Worm (Caenorhabditis elegans) whole organism, L1 larva: ENCODE data around the gene sru-39.
A peak's percentile ranks its signal among the peaks of the same experiment; 100 is the strongest.

ENCODE experiments used
- C04F5.9 ChIP-seq: sonication (generic microtip); optimal IDR thresholded peaks from 2 replicates; lab custom pipeline; 2016; ENCODE audit warnings: missing genetic modification characterization, missing compliant biosample characterization
- C16A3.4 ChIP-seq: fragments of 150-350 bp; optimal IDR thresholded peaks from 2 replicates; lab custom pipeline; 2014; ENCODE audit warnings: missing biosample characterization, missing genetic modification characterization
- F16B12.6 ChIP-seq: fragments of 150-350 bp; optimal IDR thresholded peaks from 2 replicates; lab custom pipeline; 2014; ENCODE audit warnings: missing biosample characterization, missing genetic modification characterization
- Y116A8C.19 ChIP-seq: sonication (generic microtip); optimal IDR thresholded peaks from 2 replicates; lab custom pipeline; 2016; ENCODE audit warnings: missing compliant biosample characterization, missing genetic modification characterization, borderline replicate concordance
- alr-1 ChIP-seq: fragments of 200-800 bp; sonication (Bioruptor generic); optimal IDR thresholded peaks from 2 replicates; lab custom pipeline; 2018; ENCODE audit warnings: borderline replicate concordance, mild to moderate bottlenecking, missing genetic modification characterization, missing compliant biosample characterization
- aly-2 ChIP-seq: fragments of 150-350 bp; optimal IDR thresholded peaks from 2 replicates; lab custom pipeline; 2014; ENCODE audit warnings: missing biosample characterization, missing genetic modification characterization
- ama-1 ChIP-seq: fragments of 150-350 bp; optimal IDR thresholded peaks from 2 replicates; lab custom pipeline; 2014
- ceh-63 ChIP-seq: fragments of 200-800 bp; sonication (Bioruptor generic); optimal IDR thresholded peaks from 2 replicates; lab custom pipeline; 2018; ENCODE audit warnings: mild to moderate bottlenecking, missing genetic modification characterization, missing compliant biosample characterization
- ceh-82 ChIP-seq, 3 experiments: fragments of 150-350 bp in 1 of 3; sonication (generic microtip) in 2 of 3; optimal IDR thresholded peaks; 2 replicates each; lab custom pipeline; 2014 to 2017; ENCODE audit warnings: missing biosample characterization in 3 of 3, missing genetic modification characterization in 3 of 3
- ceh-88 ChIP-seq: fragments of 200-800 bp; sonication (Bioruptor generic); IDR thresholded peaks from 2 replicates; pipeline ENCODE4 v1.3.6; 2022; ENCODE audit warnings: missing genetic modification characterization, missing compliant biosample characterization
- ces-1 ChIP-seq: fragments of 150-350 bp; optimal IDR thresholded peaks from 2 replicates; lab custom pipeline; 2014; ENCODE audit warnings: missing biosample characterization, missing genetic modification reagents, missing genetic modification characterization
- dpl-1 ChIP-seq, 3 experiments: fragments of 150-350 bp in 2 of 3; sonication (generic microtip) in 1 of 3; optimal IDR thresholded peaks; 2 replicates each; lab custom pipeline; 2014 to 2017; ENCODE audit warnings: missing biosample characterization in 3 of 3, missing genetic modification characterization in 3 of 3, missing genetic modification reagents in 3 of 3
- efl-1 ChIP-seq, 4 experiments: fragments of 150-350 bp; optimal IDR thresholded peaks in 3 of 4; peaks in 1 of 4; 1 replicate in 1 of 4; 2 replicates in 3 of 4; lab custom pipeline; 2014; ENCODE audit warnings: missing biosample characterization in 2 of 4, missing genetic modification characterization in 2 of 4, missing genetic modification reagents in 2 of 4
- egl-13 ChIP-seq: sonication (generic microtip); optimal IDR thresholded peaks from 2 replicates; lab custom pipeline; 2016; ENCODE audit warnings: missing genotype, missing genetic modification reagents, missing genetic modification characterization, missing compliant biosample characterization
- egl-27 ChIP-seq, 2 experiments: fragments of 150-350 bp in 1 of 2; sonication (generic microtip); optimal IDR thresholded peaks; 3 replicates each; lab custom pipeline; 2017 to 2018; ENCODE audit warnings: missing biosample characterization in 2 of 2, missing genetic modification characterization in 2 of 2, missing genetic modification reagents in 2 of 2
- elt-2 ChIP-seq: sonication (generic microtip); optimal IDR thresholded peaks from 2 replicates; lab custom pipeline; 2016; ENCODE audit warnings: missing genetic modification characterization, mild to moderate bottlenecking, inconsistent platforms, missing compliant biosample characterization, missing genetic modification reagents
- elt-3 ChIP-seq, 6 experiments: fragments of 150-350 bp in 1 of 6; sonication (generic microtip); optimal IDR thresholded peaks; 2 replicates each; lab custom pipeline; 2017 to 2018; ENCODE audit warnings: missing biosample characterization in 6 of 6, missing genetic modification characterization in 6 of 6, inconsistent platforms in 1 of 6
- fkh-10 ChIP-seq: sonication (generic microtip); optimal IDR thresholded peaks from 2 replicates; lab custom pipeline; 2017; ENCODE audit warnings: missing biosample characterization, missing genetic modification reagents, missing genetic modification characterization
- fkh-4 ChIP-seq: sonication (generic microtip); optimal IDR thresholded peaks from 2 replicates; lab custom pipeline; 2016; ENCODE audit warnings: missing compliant biosample characterization, missing genetic modification characterization, borderline replicate concordance
- fkh-8 ChIP-seq: sonication (generic microtip); optimal IDR thresholded peaks from 2 replicates; lab custom pipeline; 2016; ENCODE audit warnings: mild to moderate bottlenecking, missing genetic modification characterization, missing compliant biosample characterization
- fos-1 ChIP-seq: fragments of 150-350 bp; optimal IDR thresholded peaks from 2 replicates; lab custom pipeline; 2014; ENCODE audit warnings: missing biosample characterization, missing genetic modification characterization
- hlh-4 ChIP-seq: sonication (generic microtip); optimal IDR thresholded peaks from 2 replicates; lab custom pipeline; 2016; ENCODE audit warnings: mild to moderate bottlenecking, missing genetic modification characterization, missing compliant biosample characterization
- jun-1 ChIP-seq: fragments of 150-350 bp; optimal IDR thresholded peaks from 2 replicates; lab custom pipeline; 2014; ENCODE audit warnings: missing biosample characterization, missing genetic modification reagents, missing genetic modification characterization
- lin-14 ChIP-seq: fragments of 200-800 bp; sonication (Bioruptor generic); optimal IDR thresholded peaks from 2 replicates; lab custom pipeline; 2018; ENCODE audit warnings: mild to moderate bottlenecking, missing genetic modification characterization, moderate library complexity, missing compliant biosample characterization
- mdl-1 ChIP-seq, 2 experiments: fragments of 150-350 bp; optimal IDR thresholded peaks; 2 replicates each; lab custom pipeline; 2014 to 2017; ENCODE audit warnings: missing biosample characterization in 2 of 2, missing genetic modification characterization in 2 of 2, inconsistent platforms in 1 of 2
- mep-1 ChIP-seq: fragments of 150-350 bp; optimal IDR thresholded peaks from 2 replicates; lab custom pipeline; 2014; ENCODE audit warnings: missing biosample characterization, missing genetic modification characterization
- nhr-12 ChIP-seq: sonication (generic microtip); optimal IDR thresholded peaks from 2 replicates; lab custom pipeline; 2017; ENCODE audit warnings: missing biosample characterization, missing genetic modification characterization
- nhr-19 ChIP-seq: fragments of 200-800 bp; sonication (Bioruptor generic); conservative IDR thresholded peaks from 2 replicates; pipeline ENCODE4 v1.3.6; 2022; ENCODE audit warnings: missing genetic modification characterization, missing compliant biosample characterization
- nhr-237 ChIP-seq: fragments of 150-350 bp; optimal IDR thresholded peaks from 2 replicates; lab custom pipeline; 2014; ENCODE audit warnings: missing biosample characterization, missing genetic modification characterization
- nhr-76 ChIP-seq: sonication (generic microtip); optimal IDR thresholded peaks from 2 replicates; lab custom pipeline; 2017; ENCODE audit warnings: missing biosample characterization, missing genetic modification characterization
- nhr-84 ChIP-seq: sonication (generic microtip); optimal IDR thresholded peaks from 2 replicates; lab custom pipeline; 2017; ENCODE audit warnings: missing biosample characterization, missing genetic modification characterization
- nhr-85 ChIP-seq: sonication (generic microtip); peaks from one replicate; lab custom pipeline; 2016; ENCODE audit warnings: missing genetic modification characterization, inconsistent platforms, missing compliant biosample characterization
- pax-3 ChIP-seq: fragments of 200-800 bp; sonication (Bioruptor generic); optimal IDR thresholded peaks from 2 replicates; lab custom pipeline; 2018; ENCODE audit warnings: mild to moderate bottlenecking, missing genetic modification characterization, moderate library complexity, missing compliant biosample characterization
- skn-1 ChIP-seq: fragments of 150-350 bp; optimal IDR thresholded peaks from 2 replicates; lab custom pipeline; 2014; ENCODE audit warnings: missing biosample characterization, missing genetic modification characterization
- tbx-2 ChIP-seq: sonication (generic microtip); optimal IDR thresholded peaks from 2 replicates; lab custom pipeline; 2016; ENCODE audit warnings: missing genetic modification characterization, missing compliant biosample characterization
- unc-30 ChIP-seq: sonication (generic microtip); optimal IDR thresholded peaks from 2 replicates; lab custom pipeline; 2017; ENCODE audit warnings: missing biosample characterization, missing genetic modification characterization
- xbp-1 ChIP-seq: sonication (generic microtip); optimal IDR thresholded peaks from 2 replicates; lab custom pipeline; 2016; ENCODE audit warnings: missing genetic modification characterization, missing compliant biosample characterization
- ztf-11 ChIP-seq, 2 experiments: sonication (generic microtip); optimal IDR thresholded peaks; 2 replicates each; lab custom pipeline; 2016 to 2017; ENCODE audit warnings: missing genetic modification characterization in 2 of 2, missing biosample characterization in 1 of 2, missing compliant biosample characterization in 1 of 2

sru-39 gene

DNA sequence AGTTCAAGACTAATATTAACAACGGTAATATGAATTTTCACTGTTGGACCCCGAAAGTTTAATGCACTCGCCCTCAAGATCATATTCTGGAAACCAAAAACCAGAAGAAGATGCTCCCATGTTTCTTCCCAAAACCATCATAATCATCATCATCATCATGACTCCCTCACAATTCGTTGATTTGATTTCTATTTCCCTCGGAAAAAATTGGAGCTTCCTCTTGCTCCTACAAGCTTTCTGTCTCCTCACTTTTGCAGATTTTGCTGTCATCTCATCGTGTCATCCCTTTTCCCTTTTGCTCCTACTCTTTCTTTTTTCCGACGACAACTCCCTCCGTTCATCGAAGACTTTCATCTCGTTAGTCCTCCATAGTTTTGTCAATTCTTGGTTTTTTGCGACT, 31.3 kb upstream of the sru-39 start, which contains the start of gene F46B6.2:
Gene F46B6.2, plus strand, starts transcription at position 316 of the 400 bp plus-strand sequence.
- TF ChIP-seq fkh-10 (GFP tag; lab: Kevin White, UChicago) (peak; percentile 56), ztf-11 (tag; optimal IDR thresholded peaks at IDR 0.05; lab: Kevin White, UChicago) (no peak), ceh-88 (GFP tag; lab: Robert Waterston, UW) (no peak), ces-1 (GFP tag; lab: Kevin White, UChicago) (peak; percentile 99)
- TF ChIP-seq, all 84 proteins: peak for 2

DNA sequence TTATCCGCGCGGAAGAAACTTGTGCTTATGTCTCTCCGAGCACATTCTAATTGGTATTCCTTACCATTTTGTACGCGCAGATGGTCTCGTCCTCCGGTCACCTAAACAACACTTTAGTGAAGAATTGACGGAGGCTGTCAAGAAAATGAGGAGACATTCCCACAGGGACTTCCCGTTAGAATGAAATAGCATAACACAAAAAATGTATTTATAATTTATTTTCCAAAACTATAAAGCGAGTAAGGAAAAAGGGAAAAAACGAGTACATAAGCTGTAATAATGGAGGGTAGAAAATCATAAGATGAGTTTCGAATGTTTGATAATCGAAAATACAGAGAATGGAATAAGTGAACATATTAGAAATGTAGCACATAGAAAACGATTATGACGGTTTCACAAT, 27.5 kb upstream of the sru-39 start, which contains the start of gene F46B6.12:
Gene F46B6.12, minus strand, starts transcription at position 101 of the 400 bp plus-strand sequence.
- TF ChIP-seq efl-1 (optimal IDR thresholded peaks at IDR 0.05; lab: Kevin White, UChicago), result no peak
- TF ChIP-seq efl-1 (GFP tag; optimal IDR thresholded peaks at IDR 0.05 in 1 of 2; lab: Kevin White, UChicago), result no peak
- no peak for TF ChIP-seq ceh-82 (tag; optimal IDR thresholded peaks at IDR 0.05; lab: Kevin White, UChicago)
- TF ChIP-seq egl-27 (tag; optimal IDR thresholded peaks at IDR 0.05; lab: Kevin White, UChicago), result no peak
- TF ChIP-seq Y116A8C.19, result no peak
- no peak for TF ChIP-seq ceh-63 (GFP tag; lab: Kevin White, UChicago)
- TF ChIP-seq nhr-12 (tag; lab: Kevin White, UChicago), result no peak
- TF ChIP-seq C16A3.4 (tag; lab: Kevin White, UChicago), result no peak
- no peak for TF ChIP-seq C04F5.9 (tag; lab: Kevin White, UChicago)
- TF ChIP-seq mdl-1 (tag; optimal IDR thresholded peaks at IDR 0.05; lab: Kevin White, UChicago), result no peak

DNA sequence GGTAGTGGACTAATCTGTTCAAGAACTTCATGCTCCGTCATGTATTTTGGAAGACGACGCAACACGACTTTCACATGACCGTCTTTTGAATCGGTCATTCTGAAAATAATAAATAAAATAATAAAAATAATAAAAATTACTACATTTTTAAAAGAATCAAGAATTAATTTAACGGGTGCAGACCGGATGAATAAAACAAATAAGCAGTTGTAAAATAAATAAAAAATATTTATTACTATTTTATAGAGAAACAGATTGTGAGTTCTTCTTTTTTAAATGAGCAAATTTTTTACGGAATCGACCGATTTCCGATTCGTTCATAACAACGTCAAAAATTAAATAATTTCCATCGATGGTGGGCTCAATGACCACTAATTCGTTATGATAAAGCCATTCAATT, 25.6 kb upstream of the sru-39 start, which contains the start of gene smg-4:
Gene smg-4, minus strand, starts transcription at position 101 of the 400 bp plus-strand sequence.
- no peak for TF ChIP-seq nhr-237 (tag; lab: Kevin White, UChicago)
- no peak for TF ChIP-seq ama-1 (lab: Kevin White, UChicago)
- no peak for TF ChIP-seq F16B12.6
- TF ChIP-seq C04F5.9 (tag; lab: Kevin White, UChicago), result no peak
- TF ChIP-seq alr-1 (tag; lab: Kevin White, UChicago), result no peak
- no peak for TF ChIP-seq unc-30 (tag; lab: Kevin White, UChicago)
- TF ChIP-seq lin-14 (GFP tag; lab: Kevin White, UChicago), result no peak
- TF ChIP-seq tbx-2 (tag; lab: Kevin White, UChicago), result no peak
- TF ChIP-seq nhr-76 (tag; lab: Kevin White, UChicago), result no peak
- no peak for TF ChIP-seq dpl-1 (GFP tag; optimal IDR thresholded peaks at IDR 0.05; lab: Kevin White, UChicago)
- no peak for TF ChIP-seq nhr-19 (GFP tag; lab: Robert Waterston, UW)
- TF ChIP-seq egl-13 (tag; lab: Kevin White, UChicago), result no peak
- TF ChIP-seq fos-1 (tag; lab: Kevin White, UChicago), result no peak
- TF ChIP-seq jun-1 (tag; lab: Kevin White, UChicago), result no peak
- no peak for TF ChIP-seq aly-2 (tag; lab: Kevin White, UChicago)
- no peak for TF ChIP-seq elt-3 (tag; optimal IDR thresholded peaks at IDR 0.05; lab: Kevin White, UChicago)
- no peak for TF ChIP-seq elt-2 (tag; lab: Kevin White, UChicago)
- TF ChIP-seq fkh-8 (tag; lab: Kevin White, UChicago), result no peak

DNA sequence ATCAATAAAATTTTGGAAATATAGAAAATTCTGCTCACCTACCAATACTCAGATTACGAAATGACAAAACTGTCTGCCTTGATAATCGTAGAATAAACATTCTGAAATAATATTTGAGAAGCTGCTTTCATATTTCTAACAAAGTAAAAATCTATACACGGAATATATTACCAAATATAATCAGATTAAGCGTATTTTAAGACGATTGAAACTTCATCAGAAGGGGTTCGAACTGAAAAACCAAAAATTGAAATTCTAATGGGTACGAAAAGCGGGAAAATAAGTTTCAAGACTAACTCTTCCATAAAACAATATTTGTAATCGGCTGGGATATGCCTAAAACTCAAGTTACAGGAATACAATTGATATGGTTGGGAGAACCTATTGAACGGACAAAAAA, 23.9 kb upstream of the sru-39 start, which contains the start of gene F46B6.4:
Gene F46B6.4, minus strand, starts transcription at position 101 of the 400 bp plus-strand sequence.
- TF ChIP-seq mep-1 (tag; lab: Kevin White, UChicago), result no peak
- no peak for TF ChIP-seq nhr-237 (tag; lab: Kevin White, UChicago)
- TF ChIP-seq fkh-4 (tag; lab: Kevin White, UChicago), result no peak
- no peak for TF ChIP-seq pax-3 (tag; lab: Kevin White, UChicago)
- no peak for TF ChIP-seq hlh-4
- TF ChIP-seq dpl-1 (GFP tag; optimal IDR thresholded peaks at IDR 0.05; lab: Kevin White, UChicago), result no peak
- no peak for TF ChIP-seq nhr-84 (tag; lab: Kevin White, UChicago)
- no peak for TF ChIP-seq nhr-85 (tag; lab: Kevin White, UChicago)
- TF ChIP-seq ceh-88 (GFP tag; lab: Robert Waterston, UW), result no peak
- no peak for TF ChIP-seq xbp-1 (tag; lab: Kevin White, UChicago)
- no peak for TF ChIP-seq skn-1 (tag; lab: Kevin White, UChicago)
